Fruit fly (Drosophila melanogaster): Measurements from ENCODE around the gene CG8031.

CG8031 gene

dm6 chr3R:12985828-12986530 is 25.1 kb downstream of the CG8031 start, which contains the start of gene CG31342 (continued):
- TF ChIP-seq tna (GFP tag; IDR thresholded peaks at IDR 0.05; ENCODE audit: partially characterized antibody) (peak; percentile 29; the same call in 1 of the 2 replicates), pros (GFP tag; optimal IDR thresholded peaks at IDR 0.05) (no peak), slbo (GFP tag; IDR thresholded peaks at IDR 0.05) (peak; percentile 41; the same call in 1 of the 2 replicates), CG13424 (tag; optimal IDR thresholded peaks at IDR 0.05) (peak; percentile 69), insv (GFP tag; optimal IDR thresholded peaks at IDR 0.05) (no peak), CG31365 (tag; optimal IDR thresholded peaks at IDR 0.05) (no peak), gce (GFP tag; IDR thresholded peaks at IDR 0.05) (no peak), CG7963 (GFP tag; IDR thresholded peaks at IDR 0.05; ENCODE audit: partially characterized antibody) (no peak), CG1529 (GFP tag; optimal IDR thresholded peaks at IDR 0.05) (no peak), mirr (GFP tag; optimal IDR thresholded peaks at IDR 0.05) (no peak), CG2116 (GFP tag; optimal IDR thresholded peaks at IDR 0.05) (peak; percentile 75), CG32772 (GFP tag; IDR thresholded peaks at IDR 0.05) (no peak), CG15011 (GFP tag; optimal IDR thresholded peaks at IDR 0.05) (peak; percentile 0), CG10321 (GFP tag; IDR thresholded peaks at IDR 0.05) (no peak), cato (GFP tag; optimal IDR thresholded peaks at IDR 0.05; ENCODE audit: borderline replicate concordance) (no peak), Mrtf (GFP tag; IDR thresholded peaks at IDR 0.05) (no peak), lilli (GFP tag; optimal IDR thresholded peaks at IDR 0.05) (peak; percentile 46), CG13894 (tag; optimal IDR thresholded peaks at IDR 0.05) (no peak), Ravus (GFP tag; IDR thresholded peaks at IDR 0.05) (no peak), org-1 (GFP tag; optimal IDR thresholded peaks at IDR 0.05) (no peak), psq (GFP tag; optimal IDR thresholded peaks at IDR 0.05) (no peak), amos (GFP tag; IDR thresholded peaks at IDR 0.05; ENCODE audit: partially characterized antibody) (peak; percentile 75; the same call in 1 of the 2 replicates), ci (GFP tag; IDR thresholded peaks at IDR 0.05) (peak; percentile 25; the same call in 1 of the 3 replicates), CG1792 (GFP tag; optimal IDR thresholded peaks at IDR 0.05) (no peak), PHDP (tag; optimal IDR thresholded peaks at IDR 0.05) (peak; percentile 68), sens-2 (GFP tag; IDR thresholded peaks at IDR 0.05) (no peak), bigmax (GFP tag; optimal IDR thresholded peaks at IDR 0.05) (no peak), Doc2 (GFP tag; IDR thresholded peaks at IDR 0.05) (no peak), Xrp1 (GFP tag; IDR thresholded peaks at IDR 0.05) (peak; percentile 55; the same call in 1 of the 2 replicates), unpg (GFP tag; optimal IDR thresholded peaks at IDR 0.05) (no peak), CG14860 (GFP tag; IDR thresholded peaks at IDR 0.05; ENCODE audit: partially characterized antibody) (peak; percentile 43), CG9817 (tag; optimal IDR thresholded peaks at IDR 0.05) (peak; percentile 28), CG2120 (GFP tag; optimal IDR thresholded peaks at IDR 0.05) (peak; percentile 49), BtbVII (GFP tag; optimal IDR thresholded peaks at IDR 0.05) (no peak), gem (tag; optimal IDR thresholded peaks at IDR 0.05) (no peak), CG12659 (GFP tag; optimal IDR thresholded peaks at IDR 0.05) (peak; percentile 72), Rfx (GFP tag; IDR thresholded peaks at IDR 0.05) (peak; percentile 37; the same call in 1 of the 2 replicates), rib (GFP tag; IDR thresholded peaks at IDR 0.05) (no peak), CG17361 (GFP tag; IDR thresholded peaks at IDR 0.05) (no peak), CG10959 (GFP tag; IDR thresholded peaks at IDR 0.05) (no peak), CG2712 (tag; optimal IDR thresholded peaks at IDR 0.05) (no peak), CG4360 (GFP tag; IDR thresholded peaks at IDR 0.05) (no peak), wor (GFP tag; IDR thresholded peaks at IDR 0.05) (no peak), Hr3 (GFP tag; optimal IDR thresholded peaks at IDR 0.05) (peak; percentile 22), kah (GFP tag; optimal IDR thresholded peaks at IDR 0.05) (no peak), Taf1 (GFP tag; IDR thresholded peaks at IDR 0.05) (0 out of 2 replicates have a peak, but pooled peaks have one; percentile 12), Scr (GFP tag; IDR thresholded peaks at IDR 0.05; ENCODE audit: partially characterized antibody) (peak; percentile 73), hb (GFP tag; IDR thresholded peaks at IDR 0.05; ENCODE audit: partially characterized antibody) (peak; percentile 55; the same call in 1 of the 3 replicates), CG7745 (tag; optimal IDR thresholded peaks at IDR 0.05) (no peak)
